Fruit fly (Drosophila melanogaster): ENCODE measurements around the gene CG9855.

CG9855 gene

dm6 chr3R:4353569-4353968 is 44.1 kb downstream of the CG9855 start:
- TF ChIP-seq CG8478 (optimal IDR thresholded peaks at IDR 0.05) (no peak), CTCF (optimal IDR thresholded peaks at IDR 0.05) (no peak)

- TF ChIP-seq CTCF (optimal IDR thresholded peaks at IDR 0.05), result no peak
- TF ChIP-seq CG8478 (optimal IDR thresholded peaks at IDR 0.05), result no peak
Observed at dm6 chr3R:4350199-4350598, 47.5 kb downstream of the CG9855 start.

- TF ChIP-seq CG8478 (optimal IDR thresholded peaks at IDR 0.05) (no peak), CTCF (optimal IDR thresholded peaks at IDR 0.05) (no peak)
Observed at dm6 chr3R:4348197-4348814, 49.4 kb downstream of the CG9855 start.

- no peak for TF ChIP-seq CG8478 (optimal IDR thresholded peaks at IDR 0.05)
- TF ChIP-seq CTCF (optimal IDR thresholded peaks at IDR 0.05), result no peak
Observed at dm6 chr3R:4346636-4347035, 51.0 kb downstream of the CG9855 start, which contains the start of gene hkb. Gene hkb (minus strand): TSS chr3R:4346646.

All from S2 (cell line).